Fruit fly (Drosophila melanogaster) whole organism, wandering third instar larva: ENCODE data around the gene CG14422.
A peak's percentile ranks its signal among the peaks of the same experiment; 100 is the strongest.

Experiments used
- Abd-B ChIP-seq: fragments of >200 bp; optimal IDR thresholded peaks from 2 replicates; lab custom pipeline; 2017; ENCODE audit warnings: missing biosample characterization, missing genetic modification characterization
- CG32264 ChIP-seq: fragments of 200-800 bp; sonication (Bioruptor generic); optimal IDR thresholded peaks from 2 replicates; lab custom pipeline; 2016; ENCODE audit warnings: missing biosample characterization, missing genetic modification characterization
- CrebA ChIP-seq: fragments of 200-800 bp; sonication (Bioruptor generic); optimal IDR thresholded peaks from 2 replicates; lab custom pipeline; 2016; ENCODE audit warnings: missing biosample characterization, mild to moderate bottlenecking, missing genetic modification characterization, borderline replicate concordance
- Dfd ChIP-seq: fragments of >200 bp; optimal IDR thresholded peaks from 2 replicates; lab custom pipeline; 2017; ENCODE audit warnings: missing biosample characterization, missing genetic modification characterization
- Dif ChIP-seq: fragments of 200-275, 200-300 bp; sonication (Bioruptor generic); optimal IDR thresholded peaks from 2 replicates; lab custom pipeline; 2018; ENCODE audit warnings: missing biosample characterization, missing genetic modification characterization; ENCODE audit not compliant: partially characterized antibody
- GATAd ChIP-seq: sonication (Bioruptor generic); optimal IDR thresholded peaks from 2 replicates; lab custom pipeline; 2016; ENCODE audit warnings: missing biosample characterization, missing genetic modification characterization
- HLH106 ChIP-seq: fragments of 200-800 bp; optimal IDR thresholded peaks from 3 replicates; lab custom pipeline; 2019; ENCODE audit warnings: missing biosample characterization, mild to moderate bottlenecking, missing genetic modification characterization, moderate library complexity
- Hnf4 ChIP-seq: fragments of 200-800 bp; sonication (Bioruptor generic); optimal IDR thresholded peaks from 2 replicates; lab custom pipeline; 2016; ENCODE audit warnings: missing biosample characterization, mild to moderate bottlenecking, missing genetic modification characterization
- Hr83 ChIP-seq: fragments of 200-300 bp; sonication (Bioruptor generic); optimal IDR thresholded peaks from 2 replicates; lab custom pipeline; 2016; ENCODE audit warnings: missing biosample characterization, mild to moderate bottlenecking, missing genetic modification characterization, moderate library complexity; ENCODE audit not compliant: poor library complexity, severe bottlenecking
- OdsH ChIP-seq: fragments of 200-800 bp; sonication (Bioruptor generic); optimal IDR thresholded peaks from 2 replicates; lab custom pipeline; 2016; ENCODE audit warnings: missing biosample characterization, mild to moderate bottlenecking, missing genetic modification characterization
- Rel ChIP-seq, 2 experiments: fragments of 200-800 bp; sonication (Bioruptor generic) in 1 of 2; optimal IDR thresholded peaks; 2 replicates in 1 of 2; 3 replicates in 1 of 2; lab custom pipeline; 2016 to 2019; ENCODE audit warnings: mild to moderate bottlenecking in 2 of 2, missing biosample characterization in 2 of 2, missing genetic modification characterization in 2 of 2, moderate library complexity in 1 of 2
- Sp1 ChIP-seq: fragments of 200-800 bp; sonication (Bioruptor generic); optimal IDR thresholded peaks from 3 replicates; lab custom pipeline; 2019; ENCODE audit warnings: missing biosample characterization, mild to moderate bottlenecking, missing genetic modification characterization, moderate library complexity
- br ChIP-seq: fragments of 200-800 bp; sonication (Bioruptor generic); optimal IDR thresholded peaks from 2 replicates; lab custom pipeline; 2016; ENCODE audit warnings: missing biosample characterization, missing genetic modification characterization
- dl ChIP-seq, 2 experiments: fragments of 175-275, 200-275 bp in 1 of 2; fragments of 200-275 bp in 1 of 2; sonication (Bioruptor generic); optimal IDR thresholded peaks; lab custom pipeline; 2018; ENCODE audit warnings: mild to moderate bottlenecking in 2 of 2, missing biosample characterization in 2 of 2, missing genetic modification characterization in 2 of 2, moderate library complexity in 2 of 2; ENCODE audit not compliant: partially characterized antibody in 2 of 2, insufficient read depth in 1 of 2
- dmrt93B ChIP-seq: fragments of 200-800 bp; sonication (Bioruptor generic); optimal IDR thresholded peaks from 2 replicates; lab custom pipeline; 2018; ENCODE audit warnings: missing biosample characterization, mild to moderate bottlenecking, missing genetic modification characterization
- dsf ChIP-seq: sonication (Bioruptor generic); optimal IDR thresholded peaks from 2 replicates; lab custom pipeline; 2016; ENCODE audit warnings: missing biosample characterization, missing genetic modification characterization, borderline replicate concordance
- ey ChIP-seq: fragments of 200-800 bp; sonication (Bioruptor generic); optimal IDR thresholded peaks from 2 replicates; lab custom pipeline; 2016; ENCODE audit warnings: missing biosample characterization, missing genetic modification characterization
- foxo ChIP-seq, 2 experiments: fragments of 200-800 bp; sonication (Bioruptor generic); optimal IDR thresholded peaks; 2 replicates in 1 of 2; 3 replicates in 1 of 2; lab custom pipeline; 2016 to 2017; ENCODE audit warnings: missing biosample characterization in 2 of 2, missing genetic modification characterization in 2 of 2
- h ChIP-seq: fragments of 200-800 bp; sonication (Bioruptor generic); optimal IDR thresholded peaks from 3 replicates; lab custom pipeline; 2016; ENCODE audit warnings: missing biosample characterization, mild to moderate bottlenecking, missing genetic modification characterization
- jim ChIP-seq: fragments of 175-275, 200-325 bp; sonication (Bioruptor generic); optimal IDR thresholded peaks from 2 replicates; lab custom pipeline; 2016; ENCODE audit warnings: missing biosample characterization, mild to moderate bottlenecking, missing genetic modification characterization
- lola ChIP-seq: fragments of >200 bp; optimal IDR thresholded peaks from 2 replicates; lab custom pipeline; 2017; ENCODE audit warnings: missing biosample characterization, missing genetic modification characterization
- pan ChIP-seq: fragments of >200 bp; optimal IDR thresholded peaks from 2 replicates; lab custom pipeline; 2017
- psq ChIP-seq: fragments of 200-800 bp; sonication (Bioruptor generic); optimal IDR thresholded peaks from 3 replicates; lab custom pipeline; 2017; ENCODE audit warnings: missing biosample characterization, mild to moderate bottlenecking, missing genetic modification characterization, moderate library complexity
- rgr ChIP-seq: fragments of 200-800 bp; sonication (Bioruptor generic); optimal IDR thresholded peaks from 3 replicates; lab custom pipeline; 2016; ENCODE audit warnings: missing biosample characterization, mild to moderate bottlenecking, missing genetic modification characterization
- sage ChIP-seq: fragments of 200-800 bp; sonication (Bioruptor generic); optimal IDR thresholded peaks from 2 replicates; lab custom pipeline; 2016; ENCODE audit warnings: missing biosample characterization, mild to moderate bottlenecking, missing genetic modification characterization
- sv ChIP-seq: fragments of 200-800 bp; sonication (Bioruptor generic); optimal IDR thresholded peaks from 3 replicates; lab custom pipeline; 2016; ENCODE audit warnings: missing biosample characterization, missing genetic modification characterization
- usp ChIP-seq: fragments of >200 bp; optimal IDR thresholded peaks from 2 replicates; lab custom pipeline; 2017; ENCODE audit warnings: missing biosample characterization, missing genetic modification characterization

The CG14422 gene

DNA sequence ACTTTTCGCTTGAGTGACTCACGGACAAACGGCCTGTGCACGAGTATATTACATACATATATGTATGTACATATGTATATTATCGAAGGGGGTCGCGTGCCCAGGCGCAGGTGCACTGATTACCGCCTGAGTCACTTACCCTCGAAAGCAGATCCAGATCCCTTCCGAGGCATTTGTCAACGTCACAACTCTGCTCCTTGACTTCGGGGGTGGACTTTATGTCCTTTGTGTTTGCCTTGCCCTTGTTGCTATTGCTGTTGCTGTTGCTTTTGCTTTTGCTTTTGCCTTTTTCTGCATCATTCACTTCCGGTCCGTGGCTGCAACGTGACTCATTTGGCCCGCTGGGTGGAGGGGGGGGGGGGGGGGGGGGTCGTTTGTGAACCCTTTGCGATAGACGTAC, 44.1 kb downstream of the CG14422 start:
- TF ChIP-seq jim (GFP tag; lab: Kevin White, UChicago) (no peak), CrebA (no peak), Sp1 (no peak), Dif (no peak), usp (GFP tag; lab: Kevin White, UChicago) (no peak), psq (GFP tag; lab: Kevin White, UChicago) (no peak), lola (GFP tag; lab: Kevin White, UChicago) (no peak), Rel (GFP tag; optimal IDR thresholded peaks at IDR 0.05; lab: Kevin White, UChicago) (no peak), Rel (tag; optimal IDR thresholded peaks at IDR 0.05; lab: Kevin White, UChicago) (no peak), h (GFP tag; lab: Kevin White, UChicago) (no peak), pan (no peak), CG32264 (no peak), br (no peak), OdsH (no peak), Hnf4 (no peak), sage (GFP tag; lab: Kevin White, UChicago) (no peak), HLH106 (no peak), Hr83 (GFP tag; lab: Kevin White, UChicago) (no peak), GATAd (GFP tag; lab: Kevin White, UChicago) (no peak), foxo (GFP tag; optimal IDR thresholded peaks at IDR 0.05; lab: Kevin White, UChicago) (no peak)

DNA sequence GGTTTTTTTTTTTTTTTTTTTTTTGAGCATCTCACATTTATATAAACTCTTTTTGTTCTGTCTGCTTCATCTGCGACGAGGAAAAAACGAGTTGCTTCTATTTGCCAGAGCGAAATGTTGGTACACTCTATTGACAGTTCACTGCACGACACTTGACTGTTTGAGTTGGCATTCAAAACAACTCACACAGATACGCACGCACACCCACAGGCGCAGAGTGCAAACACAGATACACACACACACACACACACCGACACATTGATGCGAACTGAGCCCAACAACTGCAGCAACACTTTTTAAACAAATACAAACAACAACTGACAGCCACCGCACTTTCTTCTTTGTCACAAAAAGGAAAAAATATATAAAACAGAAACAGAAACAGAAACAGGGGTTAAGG, 46.1 kb downstream of the CG14422 start:
- TF ChIP-seq sage (GFP tag; lab: Kevin White, UChicago) (no peak), dmrt93B (GFP tag; lab: Kevin White, UChicago) (no peak), Dfd (GFP tag; lab: Kevin White, UChicago) (peak; percentile 20), ey (GFP tag; lab: Kevin White, UChicago) (no peak)
- TF ChIP-seq, all 38 proteins: peak for 1

DNA sequence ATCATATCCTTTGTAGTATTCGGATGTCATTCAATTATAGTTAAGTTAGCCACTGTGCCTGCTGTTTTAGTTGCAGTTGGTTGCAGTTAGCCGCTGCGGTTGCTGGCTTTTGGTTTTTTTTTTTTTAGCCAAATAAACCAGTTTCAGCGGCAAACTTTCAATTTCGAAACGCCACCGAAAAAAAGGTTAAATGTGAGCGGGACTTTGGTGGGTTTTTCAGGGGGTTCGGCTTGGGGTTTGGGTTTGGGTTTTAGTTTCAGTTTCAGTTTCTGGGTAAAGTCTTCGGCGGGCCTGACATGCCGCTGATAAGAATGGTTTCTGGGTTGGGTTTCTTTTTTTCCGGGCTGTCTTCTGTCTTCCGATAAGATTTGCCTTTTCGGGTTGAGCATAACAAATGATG, 47.8 kb downstream of the CG14422 start:
- TF ChIP-seq rgr: no peak
- TF ChIP-seq GATAd (GFP tag; lab: Kevin White, UChicago): no peak
- TF ChIP-seq HLH106: no peak
- no peak for TF ChIP-seq dl (GFP tag; optimal IDR thresholded peaks at IDR 0.05; lab: Kevin White, UChicago; ENCODE audit: insufficient read depth in 1 of 2, partially characterized antibody in 2 of 2)
- TF ChIP-seq ey (GFP tag; lab: Kevin White, UChicago): no peak
- TF ChIP-seq CG32264: no peak
- TF ChIP-seq h (GFP tag; lab: Kevin White, UChicago): no peak
- TF ChIP-seq dmrt93B (GFP tag; lab: Kevin White, UChicago): no peak
- TF ChIP-seq dsf (GFP tag; lab: Kevin White, UChicago): no peak
- no peak for TF ChIP-seq Dfd (GFP tag; lab: Kevin White, UChicago)
- no peak for TF ChIP-seq sv (GFP tag; lab: Kevin White, UChicago)
- TF ChIP-seq Abd-B: no peak
- TF ChIP-seq, all 38 proteins: peak for 0

DNA sequence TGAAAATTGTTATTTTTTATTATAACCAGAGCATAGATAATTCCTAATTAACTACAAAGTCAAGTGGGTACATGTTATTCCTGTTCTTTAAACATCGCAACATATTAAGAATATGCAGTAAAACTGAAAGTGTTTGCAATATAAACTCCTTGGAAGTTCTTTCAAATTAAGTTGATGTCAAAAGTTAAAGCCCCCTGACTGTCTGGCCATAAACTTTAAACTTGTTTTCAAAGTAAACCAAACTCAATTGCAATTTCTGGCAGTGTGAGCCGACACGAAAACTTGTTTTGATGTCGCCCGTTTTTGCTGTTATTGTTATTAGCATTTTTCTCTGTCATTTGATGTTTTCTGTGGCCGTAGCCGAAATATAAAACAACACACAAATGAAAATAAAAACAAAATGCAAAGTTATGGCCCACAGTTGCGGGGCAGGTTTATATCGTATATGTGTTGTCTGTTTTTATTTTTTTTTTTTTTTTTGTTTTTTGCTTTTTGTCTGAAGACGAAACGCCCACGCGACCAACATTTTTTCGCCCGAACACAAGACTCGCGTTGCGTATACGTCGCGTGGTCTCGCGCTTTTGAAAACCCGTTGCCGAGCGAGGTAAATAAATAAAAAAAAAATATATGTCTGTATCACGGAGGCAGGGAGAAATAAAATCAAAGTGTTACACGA, 50.0 kb downstream of the CG14422 start:
- TF ChIP-seq sv (GFP tag; lab: Kevin White, UChicago): peak; percentile 1
- TF ChIP-seq pan: no peak
- TF ChIP-seq HLH106: no peak
- TF ChIP-seq CG32264: no peak
- no peak for TF ChIP-seq lola (GFP tag; lab: Kevin White, UChicago)
- TF ChIP-seq Dfd (GFP tag; lab: Kevin White, UChicago): no peak
- no peak for TF ChIP-seq usp (GFP tag; lab: Kevin White, UChicago)
- TF ChIP-seq Abd-B: no peak
